Fruit fly (Drosophila melanogaster): Measurements from ENCODE around the gene Sr-CIV.

Gene Sr-CIV

dm6 chr2L:3572529-3573171 lies 48.8 kb upstream of the Sr-CIV start (continued):
- TF ChIP-seq Atf6 (GFP tag; IDR thresholded peaks at IDR 0.05) = no peak
- TF ChIP-seq Sry-β (GFP tag; optimal IDR thresholded peaks at IDR 0.05) = no peak
- TF ChIP-seq p53 (GFP tag; optimal IDR thresholded peaks at IDR 0.05) = no peak
- TF ChIP-seq z (GFP tag; IDR thresholded peaks at IDR 0.05) = peak; percentile 56; the same call in 1 of the 3 replicates
- no peak for TF ChIP-seq CG12744 (GFP tag; optimal IDR thresholded peaks at IDR 0.05)
- TF ChIP-seq Hand (GFP tag; optimal IDR thresholded peaks at IDR 0.05) = no peak
- no peak for TF ChIP-seq Ada2b (GFP tag; IDR thresholded peaks at IDR 0.05)
- no peak for TF ChIP-seq tna (GFP tag; IDR thresholded peaks at IDR 0.05; ENCODE audit: partially characterized antibody)
- TF ChIP-seq ro (GFP tag; IDR thresholded peaks at IDR 0.05) = no peak
- no peak for TF ChIP-seq CG17612 (GFP tag; IDR thresholded peaks at IDR 0.05)
- no peak for TF ChIP-seq onecut (GFP tag; IDR thresholded peaks at IDR 0.05)
- no peak for TF ChIP-seq Tbp (GFP tag; optimal IDR thresholded peaks at IDR 0.05)
- no peak for TF ChIP-seq gsb (GFP tag; IDR thresholded peaks at IDR 0.05)
- no peak for TF ChIP-seq CG14965 (GFP tag; optimal IDR thresholded peaks at IDR 0.05; ENCODE audit: borderline replicate concordance)
- TF ChIP-seq br (optimal IDR thresholded peaks at IDR 0.05) = no peak
- no peak for TF ChIP-seq Mad (GFP tag; optimal IDR thresholded peaks at IDR 0.05)
- no peak for TF ChIP-seq ftz-f1 (GFP tag; optimal IDR thresholded peaks at IDR 0.05)
- no peak for TF ChIP-seq CG11456 (GFP tag; IDR thresholded peaks at IDR 0.05)
- no peak for TF ChIP-seq BEAF-32 (GFP tag; optimal IDR thresholded peaks at IDR 0.05)
- TF ChIP-seq CG16863 (GFP tag; optimal IDR thresholded peaks at IDR 0.05) = no peak
- TF ChIP-seq Dref (GFP tag; IDR thresholded peaks at IDR 0.05) = no peak
- TF ChIP-seq CG32772 (GFP tag; IDR thresholded peaks at IDR 0.05) = peak; percentile 40
- TF ChIP-seq CG1529 (GFP tag; optimal IDR thresholded peaks at IDR 0.05) = no peak
- TF ChIP-seq CG18262 (tag; optimal IDR thresholded peaks at IDR 0.05) = no peak
- no peak for TF ChIP-seq gcm2 (GFP tag; optimal IDR thresholded peaks at IDR 0.05)
- TF ChIP-seq Sox100B (GFP tag; optimal IDR thresholded peaks at IDR 0.05) = no peak
- 0 out of 3 replicates have a peak, but pooled peaks have one; percentile 28 for TF ChIP-seq otp (GFP tag; IDR thresholded peaks at IDR 0.05)
- no peak for TF ChIP-seq ind (GFP tag; optimal IDR thresholded peaks at IDR 0.05)
- TF ChIP-seq CG14860 (GFP tag; IDR thresholded peaks at IDR 0.05; ENCODE audit: partially characterized antibody) = no peak
- peak; percentile 3 for TF ChIP-seq odd (GFP tag; optimal IDR thresholded peaks at IDR 0.05)
- no peak for TF ChIP-seq MESR4 (GFP tag; optimal IDR thresholded peaks at IDR 0.05)
- no peak for TF ChIP-seq Abd-B (GFP tag; optimal IDR thresholded peaks at IDR 0.05)
- TF ChIP-seq Optix (GFP tag; IDR thresholded peaks at IDR 0.05) = no peak
- no peak for TF ChIP-seq CG1647 (GFP tag; optimal IDR thresholded peaks at IDR 0.05)
- no peak for TF ChIP-seq Nf-YB (GFP tag; optimal IDR thresholded peaks at IDR 0.05)
- no peak for TF ChIP-seq CG7963 (GFP tag; IDR thresholded peaks at IDR 0.05; ENCODE audit: partially characterized antibody)
- TF ChIP-seq bbx (GFP tag; IDR thresholded peaks at IDR 0.05; ENCODE audit: partially characterized antibody) = no peak
- no peak for TF ChIP-seq CG4820 (GFP tag; optimal IDR thresholded peaks at IDR 0.05)
- TF ChIP-seq vfl (GFP tag; optimal IDR thresholded peaks at IDR 0.05) = no peak
- peak; percentile 29 for TF ChIP-seq CG17568 (GFP tag; optimal IDR thresholded peaks at IDR 0.05)
- TF ChIP-seq tup (GFP tag; optimal IDR thresholded peaks at IDR 0.05) = no peak
- peak in 1 of 2 experiments; percentile 60 for TF ChIP-seq eve (GFP tag; optimal IDR thresholded peaks at IDR 0.05)
- TF ChIP-seq CG2199 (GFP tag; IDR thresholded peaks at IDR 0.05) = 0 out of 3 replicates have a peak, but pooled peaks have one; percentile 7
- peak; percentile 66 for TF ChIP-seq sd (tag; optimal IDR thresholded peaks at IDR 0.05)
- no peak for TF ChIP-seq hkb (optimal IDR thresholded peaks at IDR 0.05)
- no peak for TF ChIP-seq hkb (GFP tag; IDR thresholded peaks at IDR 0.05)
- no peak for TF ChIP-seq oc (tag; optimal IDR thresholded peaks at IDR 0.05)
- no peak for TF ChIP-seq HmgZ (tag; optimal IDR thresholded peaks at IDR 0.05)
- no peak for TF ChIP-seq lilli (GFP tag; optimal IDR thresholded peaks at IDR 0.05)
- TF ChIP-seq Pdp1 (GFP tag; optimal IDR thresholded peaks at IDR 0.05) = peak in 1 of 2 experiments; percentile 66
- no peak for TF ChIP-seq so (GFP tag; IDR thresholded peaks at IDR 0.05)

All from whole organism, embryonic.